Fruit fly (Drosophila melanogaster) whole organism: ENCODE measurements around the gene CG42813.

Source experiments
- CG8478 ChIP-seq: fragments of >200 bp; optimal IDR thresholded peaks from 2 replicates; lab custom pipeline; 2018; ENCODE audit warnings: inconsistent platforms
- Dll ChIP-seq: fragments of >200 bp; optimal IDR thresholded peaks from 2 replicates; lab custom pipeline; 2017
- EcR ChIP-seq, 2 experiments: fragments of >200 bp; optimal IDR thresholded peaks; 2 replicates each; lab custom pipeline; 2017; ENCODE audit warnings: missing biosample characterization in 2 of 2, missing genetic modification characterization in 2 of 2, missing genetic modification reagents in 2 of 2
- pan ChIP-seq: fragments of >200 bp; optimal IDR thresholded peaks from 2 replicates; lab custom pipeline; 2017
- psq ChIP-seq: fragments of >200 bp; optimal IDR thresholded peaks from 2 replicates; lab custom pipeline; 2017
- usp ChIP-seq: fragments of >200 bp; optimal IDR thresholded peaks from 2 replicates; lab custom pipeline; 2017; ENCODE audit warnings: missing biosample characterization, missing genetic modification characterization, mixed read lengths

CG42813 gene

DNA sequence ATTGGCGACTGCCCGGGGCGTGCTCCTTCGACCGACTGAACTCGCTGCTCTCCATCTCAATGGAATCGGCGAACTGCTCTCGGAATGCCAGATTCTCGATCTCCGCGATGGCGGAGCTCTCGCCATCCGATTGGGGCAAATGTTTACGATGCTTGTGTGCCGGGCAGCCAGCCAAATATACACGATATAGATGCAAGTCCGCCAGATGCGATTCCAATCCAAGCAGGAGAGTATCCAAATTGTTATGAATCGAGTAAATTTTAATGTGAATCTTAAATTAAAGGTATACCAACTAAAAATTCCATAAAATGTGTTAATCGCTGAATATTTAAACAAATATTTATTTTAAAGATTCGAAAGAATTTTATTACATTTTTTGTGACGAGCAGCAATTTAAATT is 19.5 kb upstream of the CG42813 start, which contains the start of gene CG5984:
Gene CG5984 (minus strand): TSS at position 101 of the 400 bp plus-strand sequence.
- TF ChIP-seq Dll (lab: Kevin White, UChicago) (no peak), pan (lab: Kevin White, UChicago) (no peak), psq (no peak), CG8478 (lab: Kevin White, UChicago) (no peak), EcR (GFP tag; optimal IDR thresholded peaks at IDR 0.05; lab: Kevin White, UChicago) (no peak), usp (no peak)

DNA sequence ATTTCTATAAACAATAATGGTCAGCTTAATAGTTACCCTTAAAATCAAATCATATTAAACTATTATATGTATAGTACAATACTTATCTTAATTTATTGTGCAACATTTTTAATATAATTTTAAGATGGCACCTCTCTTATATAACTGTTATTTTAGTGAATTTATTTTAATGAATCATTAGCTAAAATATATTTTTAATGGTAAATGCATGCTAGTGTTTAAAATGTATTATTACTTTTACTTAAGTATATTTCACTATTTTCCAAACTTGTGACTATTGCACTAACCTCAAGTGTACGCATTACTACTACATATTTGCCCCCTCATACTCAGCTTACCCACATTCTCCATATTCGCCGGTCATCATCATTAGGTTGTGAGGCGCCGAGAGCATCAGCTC is 17.9 kb upstream of the CG42813 start:
- TF ChIP-seq EcR (GFP tag; optimal IDR thresholded peaks at IDR 0.05; lab: Kevin White, UChicago): no peak
- no peak for TF ChIP-seq usp
- TF ChIP-seq psq: no peak
- no peak for TF ChIP-seq pan (lab: Kevin White, UChicago)

DNA sequence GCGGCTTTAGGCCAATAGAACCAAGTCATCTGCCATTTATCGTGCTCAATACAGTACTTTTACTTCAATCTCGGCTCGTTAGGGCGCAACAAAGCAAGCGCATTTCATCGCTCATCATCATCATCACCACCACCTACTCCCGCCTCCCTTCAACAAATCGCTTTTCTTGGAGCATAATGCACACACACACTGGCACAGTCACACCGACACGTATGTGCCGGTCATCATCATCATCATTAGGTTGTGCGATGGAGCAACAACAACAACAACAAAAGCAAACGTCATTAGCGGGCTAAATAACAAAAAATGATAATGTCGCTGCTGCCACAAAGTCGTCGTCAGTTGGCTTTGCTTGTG is 17.0 kb upstream of the CG42813 start:
- TF ChIP-seq psq (no peak), usp (no peak), EcR (GFP tag; optimal IDR thresholded peaks at IDR 0.05; lab: Kevin White, UChicago) (no peak), CG8478 (lab: Kevin White, UChicago) (no peak), Dll (lab: Kevin White, UChicago) (no peak), pan (lab: Kevin White, UChicago) (no peak)

DNA sequence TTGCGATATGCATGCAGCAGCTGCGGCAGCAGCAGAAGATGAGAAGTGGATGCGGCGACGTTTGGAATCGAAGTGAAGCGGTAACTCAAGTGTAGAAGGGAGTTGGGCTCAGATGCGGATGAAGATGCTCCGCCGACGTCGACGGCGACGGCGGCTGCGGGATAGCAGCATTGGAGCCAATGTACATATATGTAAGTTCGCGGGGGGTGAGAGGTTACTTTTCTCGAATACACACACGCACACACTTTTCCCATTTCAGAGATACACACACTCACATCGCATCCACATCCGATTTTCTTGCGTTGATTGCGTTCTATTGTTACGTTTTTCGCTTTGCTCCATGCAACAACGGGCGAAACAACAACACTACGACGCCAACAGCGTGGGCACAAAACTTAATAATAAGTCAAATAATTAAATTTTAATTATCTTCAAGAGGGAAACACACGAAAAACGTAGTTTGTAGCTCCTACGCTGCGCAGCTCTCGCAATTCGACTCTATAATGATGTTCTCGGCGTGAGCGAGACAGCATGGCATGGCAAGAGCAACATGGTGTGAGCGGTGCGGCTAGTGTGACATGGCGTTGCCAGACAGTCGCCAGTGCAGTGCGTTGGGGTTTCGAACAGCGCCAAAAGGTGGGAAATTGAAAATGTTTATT is 16.5 kb upstream of the CG42813 start, which contains the start of gene CG18766:
Gene CG18766 (minus strand): TSS at position 508 of the 659 bp plus-strand sequence.
- TF ChIP-seq EcR (GFP tag; optimal IDR thresholded peaks at IDR 0.05; lab: Kevin White, UChicago) (no peak), CG8478 (lab: Kevin White, UChicago) (peak; percentile 81)

DNA sequence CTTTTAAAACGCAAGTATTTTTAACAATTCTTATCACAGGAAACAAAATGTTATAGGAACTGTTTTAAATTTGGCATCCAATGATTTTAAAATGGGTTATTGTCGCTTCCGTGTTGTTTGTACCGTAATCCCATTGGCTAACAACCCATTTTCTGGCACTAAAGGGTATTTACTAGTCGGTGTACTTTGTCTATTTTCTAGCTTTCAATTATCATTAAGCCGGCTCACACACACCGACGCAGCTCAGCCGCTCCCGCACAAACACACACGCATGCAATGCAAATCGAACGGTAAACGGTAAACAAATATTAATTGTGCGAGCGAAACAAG is 16.0 kb upstream of the CG42813 start:
- TF ChIP-seq EcR (GFP tag; optimal IDR thresholded peaks at IDR 0.05; lab: Kevin White, UChicago): no peak
- no peak for TF ChIP-seq Dll (lab: Kevin White, UChicago)
- TF ChIP-seq pan (lab: Kevin White, UChicago): no peak
- no peak for TF ChIP-seq psq
- TF ChIP-seq CG8478 (lab: Kevin White, UChicago): no peak
- TF ChIP-seq usp: no peak

DNA sequence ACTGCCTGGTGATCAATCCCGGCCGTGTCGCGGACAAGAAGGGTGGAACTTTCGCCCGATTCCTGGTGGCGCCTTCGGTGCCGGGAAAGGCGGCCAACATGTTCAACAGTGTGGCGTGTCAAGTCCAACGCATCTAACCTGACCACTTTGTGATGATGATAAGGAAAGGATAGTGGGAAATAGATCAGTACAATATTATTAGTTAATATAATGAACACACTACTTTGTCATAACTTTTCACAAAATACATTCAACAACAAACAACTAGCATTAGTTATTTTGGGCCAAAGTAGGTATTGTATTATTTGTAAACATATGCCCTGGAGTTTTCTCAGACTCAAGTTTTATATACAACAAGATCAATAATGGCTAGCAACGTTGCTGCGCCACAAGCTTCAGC is 12.6 kb upstream of the CG42813 start, which contains the start of gene CG17991:
Gene CG17991 (plus strand): TSS at position 301 of the 400 bp plus-strand sequence.
- TF ChIP-seq usp (no peak), EcR (GFP tag; optimal IDR thresholded peaks at IDR 0.05; lab: Kevin White, UChicago) (no peak), psq (no peak), pan (lab: Kevin White, UChicago) (no peak), Dll (lab: Kevin White, UChicago) (no peak), CG8478 (lab: Kevin White, UChicago) (no peak)

DNA sequence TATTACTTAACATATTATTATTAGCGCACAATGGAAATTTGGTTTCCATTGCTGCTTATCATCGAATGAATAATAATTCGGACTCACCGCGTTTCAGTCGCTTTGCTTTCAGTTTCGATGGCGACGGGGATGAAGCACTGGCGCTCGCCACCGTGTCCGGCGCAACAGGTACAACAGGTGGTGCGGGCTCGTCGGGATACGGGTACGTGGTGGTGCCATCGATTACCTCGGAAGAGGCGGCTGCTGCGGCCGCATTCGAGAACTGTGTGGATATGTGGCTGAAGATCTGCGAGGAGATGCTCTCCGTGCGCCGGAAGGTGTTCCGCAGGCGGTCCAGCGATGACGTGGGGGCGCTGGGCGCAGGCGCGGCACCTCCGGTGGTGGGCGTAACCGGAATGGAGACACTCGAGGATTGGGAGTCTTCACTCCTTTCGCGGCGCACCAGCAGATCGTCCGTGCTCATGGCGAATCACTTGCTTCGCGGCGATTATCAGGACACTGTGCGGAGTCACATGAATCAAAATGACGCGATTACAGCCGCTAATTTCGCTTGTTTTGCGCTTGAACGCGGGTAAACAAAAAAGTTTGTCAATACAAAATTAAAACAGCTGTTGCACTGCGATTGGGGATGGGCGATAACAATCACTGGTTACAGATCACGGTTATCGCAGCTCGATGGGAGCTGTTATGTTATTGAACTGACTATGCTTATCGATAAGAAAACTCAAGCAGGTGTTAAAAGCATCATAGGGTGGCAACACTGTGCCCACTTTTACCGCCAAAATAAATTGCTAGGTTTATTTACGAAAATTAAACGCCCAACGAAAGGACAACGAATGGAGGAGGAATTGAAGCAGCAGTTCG is 10.3 kb upstream of the CG42813 start, which contains the start of the genes CG31064 and PolA2:
Gene CG31064 (minus strand): TSS at position 648 of the 864 bp plus-strand sequence.
Gene PolA2 (plus strand): TSS at position 726 of the 864 bp plus-strand sequence.
- no peak for TF ChIP-seq Dll (lab: Kevin White, UChicago)
- TF ChIP-seq usp: no peak
- TF ChIP-seq EcR (GFP tag; optimal IDR thresholded peaks at IDR 0.05; lab: Kevin White, UChicago): no peak
- TF ChIP-seq psq: no peak
- TF ChIP-seq CG8478 (lab: Kevin White, UChicago): no peak
- no peak for TF ChIP-seq pan (lab: Kevin White, UChicago)

DNA sequence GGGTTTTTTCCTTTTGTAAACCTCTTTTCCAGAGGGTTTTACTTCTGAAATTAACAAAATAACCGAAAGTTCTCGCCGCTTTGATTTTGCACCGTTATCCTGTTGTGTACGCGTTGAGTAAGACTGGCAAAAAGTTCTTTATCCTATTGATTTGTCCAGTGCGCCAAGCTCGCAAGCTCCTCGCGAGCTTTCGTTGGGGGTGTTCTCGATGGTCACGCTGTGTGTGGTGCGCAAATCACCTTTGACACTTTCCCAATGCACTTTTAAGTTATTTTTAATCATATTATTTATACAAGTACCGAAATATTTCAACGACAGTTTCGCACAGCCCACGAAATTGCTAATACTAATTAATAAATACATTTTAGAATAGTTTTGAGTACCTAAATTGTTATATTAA is 9.6 kb upstream of the CG42813 start:
- TF ChIP-seq EcR (GFP tag; optimal IDR thresholded peaks at IDR 0.05; lab: Kevin White, UChicago) (no peak), CG8478 (lab: Kevin White, UChicago) (no peak), psq (no peak), Dll (lab: Kevin White, UChicago) (no peak), pan (lab: Kevin White, UChicago) (no peak), usp (no peak)

DNA sequence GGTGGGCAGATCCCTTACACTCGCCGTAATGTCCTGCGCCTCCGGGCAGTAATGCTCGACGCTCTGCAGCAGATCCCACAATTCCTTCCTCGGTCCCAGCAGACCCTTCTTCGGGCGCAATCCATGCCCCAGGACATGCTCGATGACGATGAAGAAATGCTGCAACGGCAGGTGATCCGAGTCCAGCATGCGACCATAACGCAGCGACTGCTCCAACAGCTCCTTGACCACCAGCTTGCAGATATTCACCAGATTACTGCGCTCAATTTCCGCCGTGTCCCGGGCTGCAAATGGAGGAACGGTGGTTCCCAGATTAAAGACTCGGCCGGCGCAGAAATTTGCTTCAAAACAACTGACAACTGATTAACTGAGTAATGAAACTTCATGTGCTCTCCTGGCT is 5.0 kb upstream of the CG42813 start, which contains the start of gene CG31068:
Gene CG31068 (plus strand): TSS at position 301 of the 400 bp plus-strand sequence.
- TF ChIP-seq usp: no peak
- TF ChIP-seq pan (lab: Kevin White, UChicago): no peak
- no peak for TF ChIP-seq CG8478 (lab: Kevin White, UChicago)
- no peak for TF ChIP-seq Dll (lab: Kevin White, UChicago)
- no peak for TF ChIP-seq EcR (GFP tag; optimal IDR thresholded peaks at IDR 0.05; lab: Kevin White, UChicago)
- TF ChIP-seq psq: no peak

DNA sequence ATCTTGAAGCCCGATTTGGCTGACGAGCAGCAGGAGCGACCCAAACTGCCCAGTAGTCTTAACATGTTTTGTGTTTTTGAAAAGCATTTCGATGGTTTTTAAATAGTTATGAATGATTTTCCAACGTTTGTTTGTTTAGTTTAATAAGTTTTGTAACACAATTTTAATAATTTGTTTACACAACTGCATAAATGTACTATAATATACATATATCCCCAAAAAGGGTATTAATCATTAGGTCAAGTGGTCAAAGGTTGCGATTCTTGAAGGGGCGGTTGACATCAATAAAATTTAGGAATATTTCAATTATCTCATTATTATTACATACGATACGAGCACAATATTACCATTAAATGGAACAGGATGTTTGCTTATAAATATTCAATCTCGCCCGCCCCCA is 1.0 kb upstream of the CG42813 start, which contains the start of gene CG42814:
Gene CG42814 (minus strand): TSS at position 101 of the 400 bp plus-strand sequence.
- no peak for TF ChIP-seq CG8478 (lab: Kevin White, UChicago)
- no peak for TF ChIP-seq psq
- no peak for TF ChIP-seq usp
- no peak for TF ChIP-seq Dll (lab: Kevin White, UChicago)
- no peak for TF ChIP-seq pan (lab: Kevin White, UChicago)
- no peak for TF ChIP-seq EcR (GFP tag; optimal IDR thresholded peaks at IDR 0.05; lab: Kevin White, UChicago)

DNA sequence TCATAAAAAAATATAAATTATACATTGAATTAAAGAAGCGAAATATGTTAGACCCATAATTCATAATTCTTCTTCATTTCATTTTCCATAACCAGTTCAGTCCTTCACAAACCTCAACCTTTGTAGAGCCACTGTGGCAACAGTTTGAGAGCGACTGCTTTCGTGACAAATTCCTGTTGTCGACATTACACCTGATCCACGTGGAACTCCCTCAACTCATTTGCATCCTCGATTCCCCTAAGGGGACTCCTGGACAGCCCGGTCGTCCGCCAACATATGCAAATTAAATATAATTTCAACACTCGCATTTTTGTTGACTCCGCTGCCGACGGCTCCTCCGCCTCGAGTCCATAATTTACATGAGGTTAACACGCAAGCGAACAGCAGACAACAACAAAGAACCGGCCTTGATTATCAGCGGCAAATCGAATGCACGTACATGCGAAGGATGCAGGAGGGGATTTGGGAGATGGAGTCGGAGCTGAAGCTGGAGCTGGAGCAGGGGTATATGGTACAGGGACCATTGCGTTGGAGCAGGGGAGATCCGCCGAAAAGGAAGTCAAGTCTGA is 2.2 kb downstream of the CG42813 start:
- TF ChIP-seq EcR (GFP tag; optimal IDR thresholded peaks at IDR 0.05; lab: Kevin White, UChicago) (no peak), psq (no peak), usp (no peak), pan (lab: Kevin White, UChicago) (no peak), CG8478 (lab: Kevin White, UChicago) (no peak), Dll (lab: Kevin White, UChicago) (no peak)
